Worm (Caenorhabditis elegans) whole organism, L4/young adult: ENCODE results near the gene erd-2.2.

Source experiments
- W03F9.2 ChIP-seq: fragments of 150-350 bp; optimal IDR thresholded peaks from 2 replicates; lab custom pipeline; 2014; ENCODE audit warnings: missing biosample characterization, missing genetic modification characterization
- dao-5 ChIP-seq: sonication (generic microtip); optimal IDR thresholded peaks from 2 replicates; lab custom pipeline; 2016; ENCODE audit warnings: missing genotype, missing genetic modification characterization, moderate library complexity, missing compliant biosample characterization
- him-1 ChIP-seq: sonication (generic microtip); optimal IDR thresholded peaks from 2 replicates; lab custom pipeline; 2016; ENCODE audit warnings: missing genotype, missing genetic modification reagents, missing genetic modification characterization, missing compliant biosample characterization

- TF ChIP-seq him-1 (no peak), dao-5 (tag; lab: Kevin White, UChicago) (no peak), W03F9.2 (tag; lab: Kevin White, UChicago) (no peak)
These were observed 27.3 kb downstream of the erd-2.2 start for ce11 chrIII:5934138-5934658.
